Fruit fly (Drosophila melanogaster) whole organism, embryonic: ENCODE measurements around the gene CG10907.

ENCODE experiments used
- BEAF-32 ChIP-seq: fragments of 200-800 bp; sonication (Bioruptor generic); optimal IDR thresholded peaks from 3 replicates; lab custom pipeline; 2017; ENCODE audit warnings: missing biosample characterization, missing genetic modification characterization, mild to moderate bottlenecking, moderate library complexity, missing genetic modification reagents
- CG10462 ChIP-seq: fragments of 200-800 bp; sonication (Bioruptor generic); optimal IDR thresholded peaks from 2 replicates; lab custom pipeline; 2016; ENCODE audit warnings: missing biosample characterization, missing genetic modification characterization
- CG12769 ChIP-seq: fragments of 200-800 bp; sonication (Bioruptor generic); optimal IDR thresholded peaks from 2 replicates; lab custom pipeline; 2019; ENCODE audit warnings: missing biosample characterization, mild to moderate bottlenecking, missing genetic modification characterization, moderate library complexity
- CG14710 ChIP-seq: fragments of 200-800 bp; sonication (Bioruptor generic); optimal IDR thresholded peaks from 3 replicates; lab custom pipeline; 2019; ENCODE audit warnings: missing biosample characterization, mild to moderate bottlenecking, missing genetic modification characterization, moderate library complexity
- CG14965 ChIP-seq: fragments of 200-800 bp; sonication (Bioruptor generic); optimal IDR thresholded peaks from 2 replicates; lab custom pipeline; 2016; ENCODE audit warnings: missing biosample characterization, missing genetic modification characterization, borderline replicate concordance
- CG1529 ChIP-seq: fragments of 200-800 bp; sonication (Bioruptor generic); optimal IDR thresholded peaks from 3 replicates; lab custom pipeline; 2018; ENCODE audit warnings: missing biosample characterization, missing genetic modification characterization
- CG15696 ChIP-seq: fragments of 200-800 bp; sonication (Bioruptor generic); optimal IDR thresholded peaks from 2 replicates; lab custom pipeline; 2019; ENCODE audit warnings: missing biosample characterization, mild to moderate bottlenecking, missing genetic modification characterization, moderate library complexity
- CG1603 ChIP-seq: fragments of 200-800 bp; sonication (Bioruptor generic); optimal IDR thresholded peaks from 2 replicates; lab custom pipeline; 2019; ENCODE audit warnings: missing biosample characterization, mild to moderate bottlenecking, missing genetic modification characterization, moderate library complexity
- CG17568 ChIP-seq: fragments of 200-800 bp; sonication (Bioruptor generic); optimal IDR thresholded peaks from 2 replicates; lab custom pipeline; 2018; ENCODE audit warnings: missing biosample characterization, mild to moderate bottlenecking, missing genetic modification characterization, moderate library complexity
- CG1832 ChIP-seq: fragments of 200-800 bp; sonication (Bioruptor generic); optimal IDR thresholded peaks from 2 replicates; lab custom pipeline; 2017; ENCODE audit warnings: missing biosample characterization, mild to moderate bottlenecking, missing genetic modification characterization, inconsistent platforms
- CG18476 ChIP-seq: fragments of 200-800 bp; sonication (Bioruptor generic); optimal IDR thresholded peaks from 2 replicates; lab custom pipeline; 2016; ENCODE audit warnings: missing biosample characterization, mild to moderate bottlenecking, missing genetic modification characterization
- CG2120 ChIP-seq: fragments of 200-800 bp; sonication (Bioruptor generic); optimal IDR thresholded peaks from 3 replicates; lab custom pipeline; 2016; ENCODE audit warnings: missing biosample characterization, missing genetic modification characterization
- CG30403 ChIP-seq: fragments of 200-800 bp; sonication (Bioruptor generic); optimal IDR thresholded peaks from 3 replicates; lab custom pipeline; 2016; ENCODE audit warnings: missing biosample characterization, missing genetic modification characterization
- CG33213 ChIP-seq: fragments of 200-800 bp; sonication (Bioruptor generic); optimal IDR thresholded peaks from 3 replicates; lab custom pipeline; 2016; ENCODE audit warnings: missing biosample characterization, missing genetic modification characterization
- CG3995 ChIP-seq: fragments of 200-800 bp; sonication (Bioruptor generic); optimal IDR thresholded peaks from 3 replicates; lab custom pipeline; 2016; ENCODE audit warnings: missing biosample characterization, missing genetic modification characterization
- CG6765 ChIP-seq: fragments of 200-800 bp; sonication (Bioruptor generic); optimal IDR thresholded peaks from 3 replicates; lab custom pipeline; 2017; ENCODE audit warnings: missing biosample characterization, mild to moderate bottlenecking, missing genetic modification characterization
- CG8281 ChIP-seq: fragments of 200-800 bp; sonication (Bioruptor generic); optimal IDR thresholded peaks from 2 replicates; lab custom pipeline; 2018; ENCODE audit warnings: missing biosample characterization, mild to moderate bottlenecking, missing genetic modification characterization, moderate library complexity
- Dip3 ChIP-seq: fragments of 200-800 bp; sonication (Bioruptor generic); optimal IDR thresholded peaks from 3 replicates; lab custom pipeline; 2016; ENCODE audit warnings: missing biosample characterization, missing genetic modification characterization
- Doc3 ChIP-seq: fragments of 200-800 bp; sonication (Bioruptor generic); IDR thresholded peaks from 3 replicates; pipeline ENCODE4 v1.3.6; 2022; ENCODE audit warnings: missing biosample characterization, missing genetic modification characterization; ENCODE audit not compliant: partially characterized antibody
- Dp ChIP-seq: fragments of 200-800 bp; sonication (Bioruptor generic); optimal IDR thresholded peaks from 2 replicates; lab custom pipeline; 2018; ENCODE audit warnings: missing biosample characterization, mild to moderate bottlenecking, missing genetic modification characterization, moderate library complexity
- Dref ChIP-seq: fragments of 200-800 bp; sonication (Bioruptor generic); IDR thresholded peaks from 2 replicates; pipeline ENCODE4 v1.3.6; 2022; ENCODE audit warnings: missing biosample characterization, missing genetic modification characterization
- Fer2 ChIP-seq: fragments of 200-800 bp; sonication (Bioruptor generic); optimal IDR thresholded peaks from 2 replicates; lab custom pipeline; 2018; ENCODE audit warnings: missing biosample characterization, mild to moderate bottlenecking, missing genetic modification characterization, moderate library complexity
- HLH4C ChIP-seq: fragments of 200-800 bp; sonication (Bioruptor generic); IDR thresholded peaks from 3 replicates; pipeline ENCODE4 v1.3.6; 2022; ENCODE audit warnings: missing biosample characterization, missing genetic modification characterization; ENCODE audit not compliant: partially characterized antibody
- Hey ChIP-seq: fragments of 200-800 bp; sonication (Bioruptor generic); optimal IDR thresholded peaks from 3 replicates; lab custom pipeline; 2018; ENCODE audit warnings: missing biosample characterization, mild to moderate bottlenecking, missing genetic modification characterization
- Hr51 ChIP-seq, 2 experiments: fragments of 200-800 bp; sonication (Bioruptor generic); optimal IDR thresholded peaks; 2 replicates in 1 of 2; 3 replicates in 1 of 2; lab custom pipeline; 2016 to 2018; ENCODE audit warnings: missing biosample characterization in 2 of 2, missing genetic modification characterization in 2 of 2, mild to moderate bottlenecking in 1 of 2, moderate library complexity in 1 of 2
- Med ChIP-seq: fragments of 200-800 bp; sonication (Bioruptor generic); peaks from one replicate; lab custom pipeline; 2016; ENCODE audit warnings: missing biosample characterization, missing genetic modification characterization, mild to moderate bottlenecking, inconsistent platforms, moderate library complexity
- Mrtf ChIP-seq: fragments of 200-800 bp; sonication (Bioruptor generic); IDR thresholded peaks from 3 replicates; pipeline ENCODE4 v1.3.6; 2022; ENCODE audit warnings: missing biosample characterization, missing genetic modification characterization
- Nf-YA ChIP-seq: fragments of 200-800 bp; sonication (Bioruptor generic); IDR thresholded peaks from 2 replicates; pipeline ENCODE4 v1.3.6; 2022; ENCODE audit warnings: missing biosample characterization, missing genetic modification characterization
- Scr ChIP-seq: fragments of 200-800 bp; sonication (Bioruptor generic); IDR thresholded peaks from 2 replicates; pipeline ENCODE4 v1.3.6; 2022; ENCODE audit warnings: missing biosample characterization, missing genetic modification characterization; ENCODE audit not compliant: partially characterized antibody
- ato ChIP-seq: fragments of 200-800 bp; sonication (Bioruptor generic); IDR thresholded peaks from 2 replicates; pipeline ENCODE4 v1.3.6; 2022; ENCODE audit warnings: missing biosample characterization, missing genetic modification characterization; ENCODE audit not compliant: partially characterized antibody
- bab2 ChIP-seq: fragments of 200-800 bp; sonication (Bioruptor generic); optimal IDR thresholded peaks from 2 replicates; lab custom pipeline; 2016; ENCODE audit warnings: missing biosample characterization, missing genetic modification characterization
- chif ChIP-seq, 2 experiments: fragments of 200-800 bp; sonication (Bioruptor generic); optimal IDR thresholded peaks; 3 replicates each; lab custom pipeline; 2016; ENCODE audit warnings: missing biosample characterization in 2 of 2, missing genetic modification characterization in 2 of 2
- chinmo ChIP-seq: fragments of 200-800 bp; sonication (Bioruptor generic); IDR thresholded peaks from 4 replicates; pipeline ENCODE4 v1.3.6; 2022; ENCODE audit warnings: missing biosample characterization, missing genetic modification characterization; ENCODE audit not compliant: partially characterized antibody
- crp ChIP-seq, 2 experiments: fragments of 200-800 bp; sonication (Bioruptor generic); optimal IDR thresholded peaks; 2 replicates in 1 of 2; 3 replicates in 1 of 2; lab custom pipeline; 2017; ENCODE audit warnings: missing biosample characterization in 2 of 2, missing genetic modification characterization in 2 of 2, mild to moderate bottlenecking in 1 of 2, moderate library complexity in 1 of 2
- ewg ChIP-seq: fragments of 200-800 bp; sonication (Bioruptor generic); optimal IDR thresholded peaks from 3 replicates; lab custom pipeline; 2017; ENCODE audit warnings: mild to moderate bottlenecking, missing biosample characterization, missing genetic modification reagents, missing genetic modification characterization
- gfzf ChIP-seq: fragments of 200-800 bp; sonication (Bioruptor generic); optimal IDR thresholded peaks from 2 replicates; lab custom pipeline; 2016; ENCODE audit warnings: missing biosample characterization, mild to moderate bottlenecking, missing genetic modification characterization, moderate library complexity
- knrl ChIP-seq: fragments of 200-800 bp; sonication (Bioruptor generic); IDR thresholded peaks from 3 replicates; pipeline ENCODE4 v1.3.6; 2022; ENCODE audit warnings: missing biosample characterization, missing genetic modification characterization; ENCODE audit not compliant: partially characterized antibody
- mld ChIP-seq: fragments of 200-800 bp; sonication (Bioruptor generic); IDR thresholded peaks from 3 replicates; pipeline ENCODE4 v1.3.6; 2022; ENCODE audit warnings: missing biosample characterization, missing genetic modification characterization; ENCODE audit not compliant: partially characterized antibody
- nom ChIP-seq: fragments of 200-800 bp; sonication (Bioruptor generic); optimal IDR thresholded peaks from 2 replicates; lab custom pipeline; 2017; ENCODE audit warnings: missing biosample characterization, missing genetic modification characterization, mild to moderate bottlenecking, moderate library complexity, missing genetic modification reagents
- pnt ChIP-seq: fragments of 200-800 bp; sonication (Bioruptor generic); optimal IDR thresholded peaks from 3 replicates; lab custom pipeline; 2016; ENCODE audit warnings: missing biosample characterization, missing genetic modification characterization
- sima ChIP-seq: fragments of 200-800 bp; sonication (Bioruptor generic); optimal IDR thresholded peaks from 2 replicates; lab custom pipeline; 2016; ENCODE audit warnings: missing biosample characterization, missing genetic modification characterization
- stwl ChIP-seq: fragments of 200-800 bp; sonication (Bioruptor generic); optimal IDR thresholded peaks from 3 replicates; lab custom pipeline; 2018; ENCODE audit warnings: missing biosample characterization, mild to moderate bottlenecking, missing genetic modification characterization, moderate library complexity
- unc-4 ChIP-seq: fragments of 200-800 bp; sonication (Bioruptor generic); IDR thresholded peaks from 2 replicates; pipeline ENCODE4 v1.3.6; 2022; ENCODE audit warnings: missing biosample characterization, missing genetic modification characterization; ENCODE audit not compliant: partially characterized antibody
- vnd ChIP-seq: fragments of 200-800 bp; sonication (Bioruptor generic); IDR thresholded peaks from 3 replicates; pipeline ENCODE4 v1.3.6; 2022; ENCODE audit warnings: missing biosample characterization, missing genetic modification characterization; ENCODE audit not compliant: partially characterized antibody
- zen2 ChIP-seq: fragments of 200-800 bp; sonication (Bioruptor generic); IDR thresholded peaks from 3 replicates; pipeline ENCODE4 v1.3.6; 2022; ENCODE audit warnings: missing biosample characterization, missing genetic modification characterization; ENCODE audit not compliant: partially characterized antibody
- zf30C ChIP-seq: fragments of 200-800 bp; sonication (Bioruptor generic); optimal IDR thresholded peaks from 3 replicates; lab custom pipeline; 2018; ENCODE audit warnings: missing biosample characterization, mild to moderate bottlenecking, missing genetic modification characterization
- zfh2 ChIP-seq: fragments of 200-800 bp; sonication (Bioruptor generic); optimal IDR thresholded peaks from 2 replicates; lab custom pipeline; 2016; ENCODE audit warnings: missing biosample characterization, missing genetic modification characterization

CG10907 gene

DNA sequence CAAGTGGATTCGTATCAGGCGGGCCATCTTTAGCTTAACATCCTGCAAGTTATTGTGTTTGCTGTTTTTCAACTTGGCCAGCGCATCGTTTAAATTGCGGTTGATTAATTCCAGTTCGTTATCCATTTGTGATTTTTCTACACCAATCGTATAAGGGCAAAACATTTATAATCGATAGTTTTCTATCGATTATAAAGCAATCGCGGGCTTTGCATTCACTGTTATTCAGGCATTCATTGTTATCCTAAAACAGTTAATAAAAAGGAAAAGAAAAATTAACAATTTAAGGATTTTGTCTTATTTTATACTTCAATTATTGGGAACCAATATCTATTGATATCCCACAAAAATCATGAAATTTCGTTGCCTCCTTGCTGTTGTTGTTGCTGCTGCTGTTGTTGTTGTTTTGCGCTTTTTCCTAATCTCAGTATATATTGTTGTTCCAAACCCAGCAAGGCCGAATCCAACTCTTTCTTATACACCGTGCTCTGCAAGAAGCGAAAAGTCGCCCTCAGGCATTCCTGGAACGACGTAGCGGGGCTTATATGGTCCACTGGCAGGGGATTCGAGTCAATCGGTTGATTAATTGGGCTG, 32.3 kb downstream of the CG10907 start, which contains the start of gene CG32095 (continued):
- TF ChIP-seq CG17568 (GFP tag; lab: Kevin White, UChicago) (no peak), mld (peak; percentile 56; the same call in 1 of the 3 replicates), Dp (GFP tag; lab: Kevin White, UChicago) (peak; percentile 55), Dref (GFP tag; lab: Robert Waterston, UW) (peak; percentile 74), pnt (no peak), stwl (peak; percentile 40), BEAF-32 (GFP tag; lab: Kevin White, UChicago) (peak; percentile 80), knrl (GFP tag; lab: Robert Waterston, UW) (peak; percentile 70; the same call in 2 of the 3 replicates), Scr (GFP tag; lab: Robert Waterston, UW) (peak; percentile 87), CG3995 (GFP tag; lab: Kevin White, UChicago) (peak; percentile 92), CG1529 (no peak), CG18476 (GFP tag; lab: Kevin White, UChicago) (no peak), Mrtf (GFP tag; lab: Robert Waterston, UW) (no peak), sima (no peak), CG15696 (tag; lab: Kevin White, UChicago) (no peak), Dip3 (GFP tag; lab: Kevin White, UChicago) (no peak), zfh2 (GFP tag; lab: Kevin White, UChicago) (no peak), HLH4C (GFP tag; lab: Robert Waterston, UW) (peak; percentile 72; the same call in 2 of the 3 replicates), Hr51 (GFP tag; optimal IDR thresholded peaks at IDR 0.05; lab: Kevin White, UChicago) (no peak), CG30403 (no peak), CG6765 (no peak), CG14710 (tag; lab: Kevin White, UChicago) (peak; percentile 17), chif (GFP tag; optimal IDR thresholded peaks at IDR 0.05; lab: Kevin White, UChicago) (no peak), zf30C (GFP tag; lab: Kevin White, UChicago) (no peak), Fer2 (tag; lab: Kevin White, UChicago) (no peak), Hey (tag; lab: Kevin White, UChicago) (no peak), Nf-YA (GFP tag; lab: Robert Waterston, UW) (no peak), chinmo (GFP tag; lab: Robert Waterston, UW) (0 out of 4 replicates have a peak, but pooled peaks have one; percentile 14), CG1832 (GFP tag; lab: Kevin White, UChicago) (no peak), unc-4 (peak; percentile 84), gfzf (GFP tag; lab: Kevin White, UChicago) (peak; percentile 46), CG2120 (no peak), nom (peak; percentile 12), CG8281 (tag; lab: Kevin White, UChicago) (no peak), CG12769 (tag; lab: Kevin White, UChicago) (no peak), Med (GFP tag; lab: Kevin White, UChicago) (peak; percentile 24), bab2 (no peak), vnd (GFP tag; lab: Robert Waterston, UW) (peak; percentile 66; the same call in 2 of the 3 replicates), CG10462 (GFP tag; lab: Kevin White, UChicago) (peak; percentile 28), ato (GFP tag; lab: Robert Waterston, UW) (peak; percentile 66; the same call in 1 of the 2 replicates), CG33213 (GFP tag; lab: Kevin White, UChicago) (no peak), ewg (GFP tag; lab: Kevin White, UChicago) (no peak), Doc3 (GFP tag; lab: Robert Waterston, UW) (peak; percentile 80), CG1603 (tag; lab: Kevin White, UChicago) (peak; percentile 22), crp (GFP tag; optimal IDR thresholded peaks at IDR 0.05; lab: Kevin White, UChicago) (no peak), CG14965 (GFP tag; lab: Kevin White, UChicago) (no peak), zen2 (GFP tag; lab: Robert Waterston, UW) (peak; percentile 75)
